Worm (Caenorhabditis elegans) whole organism, L4 larva: Measurements from ENCODE around the gene F19C6.5.

Experiments
- T26A8.4 ChIP-seq: fragments of 200-800 bp; sonication (Bioruptor generic); IDR thresholded peaks from 2 replicates; pipeline ENCODE4 v1.3.6; 2022; ENCODE audit warnings: missing genetic modification characterization, missing compliant biosample characterization
- ceh-62 ChIP-seq: sonication (generic microtip); optimal IDR thresholded peaks from 2 replicates; lab custom pipeline; 2017; ENCODE audit warnings: missing biosample characterization, missing genetic modification characterization
- ces-1 ChIP-seq: fragments of 150-350 bp; sonication (generic microtip); optimal IDR thresholded peaks from 4 replicates; lab custom pipeline; 2014; ENCODE audit warnings: missing biosample characterization, missing genetic modification reagents, missing genetic modification characterization
- ctbp-1 ChIP-seq: fragments of 200-800 bp; sonication (Bioruptor generic); IDR thresholded peaks from 2 replicates; pipeline ENCODE4 v1.3.6; 2022; ENCODE audit warnings: missing genetic modification reagents, missing genetic modification characterization, missing compliant biosample characterization
- dpl-1 ChIP-seq: fragments of 150-350 bp; optimal IDR thresholded peaks from 2 replicates; lab custom pipeline; 2014; ENCODE audit warnings: missing biosample characterization, missing genetic modification reagents, missing genetic modification characterization
- fos-1 ChIP-seq: fragments of 150-350 bp; optimal IDR thresholded peaks from 2 replicates; lab custom pipeline; 2014; ENCODE audit warnings: missing biosample characterization, missing genetic modification characterization
- mdt-29 ChIP-seq: fragments of 200-800 bp; sonication (Bioruptor generic); IDR thresholded peaks from 2 replicates; pipeline ENCODE4 v1.3.6; 2022; ENCODE audit warnings: missing genetic modification reagents, missing genetic modification characterization, missing compliant biosample characterization
- nhr-11 ChIP-seq: fragments of 150-350 bp; optimal IDR thresholded peaks from 2 replicates; lab custom pipeline; 2014; ENCODE audit warnings: missing biosample characterization, missing genetic modification characterization
- nhr-25 ChIP-seq: sonication (generic microtip); optimal IDR thresholded peaks from 2 replicates; lab custom pipeline; 2017; ENCODE audit warnings: missing genetic modification characterization, mild to moderate bottlenecking, missing compliant biosample characterization, antibody characterized with exemption, moderate library complexity, borderline replicate concordance; ENCODE audit not compliant: insufficient read depth
- nhr-28 ChIP-seq: fragments of 150-350 bp; optimal IDR thresholded peaks from 2 replicates; lab custom pipeline; 2014; ENCODE audit warnings: missing biosample characterization, missing genetic modification characterization
- nhr-76 ChIP-seq: fragments of 150-350 bp; optimal IDR thresholded peaks from 2 replicates; lab custom pipeline; 2014; ENCODE audit warnings: missing biosample characterization, missing genetic modification characterization
- nhr-77 ChIP-seq: fragments of 150-350 bp; optimal IDR thresholded peaks from 2 replicates; lab custom pipeline; 2014; ENCODE audit warnings: missing biosample characterization, missing genetic modification characterization

- TF ChIP-seq nhr-76 (no peak), nhr-25 (tag; lab: Kevin White, UChicago) (no peak), nhr-77 (tag; lab: Kevin White, UChicago) (no peak), mdt-29 (GFP tag; lab: Robert Waterston, UW) (no peak), nhr-11 (tag; lab: Kevin White, UChicago) (no peak), dpl-1 (GFP tag; lab: Kevin White, UChicago) (no peak), ceh-62 (tag; lab: Kevin White, UChicago) (no peak), nhr-28 (tag; lab: Kevin White, UChicago) (peak; percentile 60), ctbp-1 (GFP tag; lab: Robert Waterston, UW) (no peak), T26A8.4 (GFP tag; lab: Robert Waterston, UW) (no peak), fos-1 (tag; lab: Kevin White, UChicago) (no peak), ces-1 (GFP tag; lab: Kevin White, UChicago) (no peak)
Observed at ce11 chrX:9997344-9997743, 12.6 kb upstream of the F19C6.5 start.
